Worm (Caenorhabditis elegans) whole organism, young adult: ENCODE data around the gene F18F11.4.

Source experiments
- C06A6.2 ChIP-seq: fragments of 200-800 bp; sonication (Bioruptor generic); conservative IDR thresholded peaks from 2 replicates; pipeline ENCODE4 v1.3.6; 2022; ENCODE audit warnings: missing genetic modification characterization, missing compliant biosample characterization
- F23B12.7 ChIP-seq: sonication (generic microtip); optimal IDR thresholded peaks from 2 replicates; lab custom pipeline; 2017; ENCODE audit warnings: missing genetic modification characterization, mild to moderate bottlenecking, missing compliant biosample characterization, antibody characterized with exemption, moderate library complexity; ENCODE audit not compliant: insufficient read depth
- F37B4.10 ChIP-seq: fragments of 200-800 bp; sonication (Bioruptor generic); IDR thresholded peaks from 2 replicates; pipeline ENCODE4 v1.3.6; 2022; ENCODE audit warnings: missing genetic modification characterization, missing compliant biosample characterization
- F49E8.2 ChIP-seq: sonication (generic microtip); optimal IDR thresholded peaks from 3 replicates; lab custom pipeline; 2017; ENCODE audit warnings: missing genetic modification characterization, mild to moderate bottlenecking, missing compliant biosample characterization, antibody characterized with exemption, moderate library complexity; ENCODE audit not compliant: insufficient read depth
- F52B5.7 ChIP-seq: sonication (generic microtip); optimal IDR thresholded peaks from 2 replicates; lab custom pipeline; 2016; ENCODE audit warnings: mild to moderate bottlenecking, missing genetic modification characterization, missing compliant biosample characterization
- F57A8.1 ChIP-seq: fragments of 200-800 bp; sonication (Bioruptor generic); optimal IDR thresholded peaks from 2 replicates; lab custom pipeline; 2018; ENCODE audit warnings: mild to moderate bottlenecking, missing genetic modification characterization, moderate library complexity, missing compliant biosample characterization
- F57C9.4 ChIP-seq: sonication (generic microtip); optimal IDR thresholded peaks from 2 replicates; lab custom pipeline; 2017; ENCODE audit warnings: mild to moderate bottlenecking, missing genetic modification characterization, missing compliant biosample characterization
- Y53G8AR.9 ChIP-seq: fragments of 200-800 bp; sonication (Bioruptor generic); conservative IDR thresholded peaks from 2 replicates; pipeline ENCODE4 v1.3.6; 2022; ENCODE audit warnings: missing genetic modification reagents, missing genetic modification characterization, missing compliant biosample characterization
- athp-1 ChIP-seq: sonication (generic microtip); optimal IDR thresholded peaks from 2 replicates; lab custom pipeline; 2017; ENCODE audit warnings: mild to moderate bottlenecking, missing genetic modification characterization, missing compliant biosample characterization
- attf-3 ChIP-seq: fragments of 200-800 bp; sonication (Bioruptor generic); conservative IDR thresholded peaks from 2 replicates; pipeline ENCODE4 v1.3.6; 2022; ENCODE audit warnings: missing genetic modification reagents, missing genetic modification characterization, missing compliant biosample characterization
- ceh-100 ChIP-seq: fragments of 200-800 bp; sonication (Bioruptor generic); IDR thresholded peaks from 2 replicates; pipeline ENCODE4 v1.3.6; 2022; ENCODE audit warnings: missing genetic modification reagents, missing genetic modification characterization, missing compliant biosample characterization
- ceh-27 ChIP-seq: fragments of 200-800 bp; sonication (Bioruptor generic); optimal IDR thresholded peaks from 2 replicates; lab custom pipeline; 2018; ENCODE audit warnings: mild to moderate bottlenecking, missing genetic modification characterization, moderate library complexity, missing compliant biosample characterization
- ceh-40 ChIP-seq: fragments of 200-800 bp; sonication (Bioruptor generic); IDR thresholded peaks from 2 replicates; pipeline ENCODE4 v1.3.6; 2022; ENCODE audit warnings: missing genetic modification characterization, missing compliant biosample characterization
- hlh-12 ChIP-seq: sonication (generic microtip); optimal IDR thresholded peaks from 2 replicates; lab custom pipeline; 2016; ENCODE audit warnings: missing genetic modification characterization, missing compliant biosample characterization
- hmg-1.2 ChIP-seq: fragments of 200-800 bp; sonication (Bioruptor generic); IDR thresholded peaks from 2 replicates; pipeline ENCODE4 v1.3.6; 2022; ENCODE audit warnings: missing genetic modification reagents, missing genetic modification characterization, missing compliant biosample characterization
- hrde-1 ChIP-seq: sonication (generic microtip); optimal IDR thresholded peaks from 2 replicates; lab custom pipeline; 2016; ENCODE audit warnings: missing genetic modification characterization, mild to moderate bottlenecking, missing compliant biosample characterization, moderate library complexity, missing genotype, missing genetic modification reagents, borderline replicate concordance
- lin-26 ChIP-seq: fragments of 200-800 bp; sonication (Bioruptor generic); IDR thresholded peaks from 2 replicates; pipeline ENCODE4 v1.3.6; 2022; ENCODE audit warnings: missing genetic modification reagents, missing genetic modification characterization, missing compliant biosample characterization
- lin-35 ChIP-seq, 3 experiments: fragments of 150-350 bp in 2 of 3; sonication (generic microtip) in 1 of 3; optimal IDR thresholded peaks; 2 replicates each; lab custom pipeline; 2014 to 2018; ENCODE audit warnings: missing biosample characterization in 3 of 3, missing genetic modification characterization in 3 of 3, missing genetic modification reagents in 3 of 3
- lin-40 ChIP-seq: sonication (generic microtip); optimal IDR thresholded peaks from 2 replicates; lab custom pipeline; 2016; ENCODE audit warnings: missing genetic modification characterization, mild to moderate bottlenecking, missing compliant biosample characterization, missing genotype, missing genetic modification reagents
- lin-54 ChIP-seq: fragments of 200-800 bp; sonication (Bioruptor generic); optimal IDR thresholded peaks from 2 replicates; lab custom pipeline; 2018; ENCODE audit warnings: mild to moderate bottlenecking, missing genetic modification characterization, missing compliant biosample characterization
- lsl-1 ChIP-seq: fragments of 200-800 bp; sonication (Bioruptor generic); optimal IDR thresholded peaks from 2 replicates; lab custom pipeline; 2018; ENCODE audit warnings: mild to moderate bottlenecking, missing genetic modification characterization, moderate library complexity, missing compliant biosample characterization
- madf-10 ChIP-seq: sonication (generic microtip); optimal IDR thresholded peaks from 2 replicates; lab custom pipeline; 2016; ENCODE audit warnings: mild to moderate bottlenecking, missing genetic modification characterization, missing compliant biosample characterization
- madf-6 ChIP-seq: fragments of 200-800 bp; sonication (Bioruptor generic); IDR thresholded peaks from 2 replicates; pipeline ENCODE4 v1.3.6; 2022; ENCODE audit warnings: missing genetic modification reagents, missing genetic modification characterization, missing compliant biosample characterization
- mes-4 ChIP-seq: sonication (generic microtip); optimal IDR thresholded peaks from 2 replicates; lab custom pipeline; 2016; ENCODE audit warnings: missing genotype, missing genetic modification characterization, missing compliant biosample characterization
- mxl-1 ChIP-seq: sonication (generic microtip); optimal IDR thresholded peaks from 2 replicates; lab custom pipeline; 2016; ENCODE audit warnings: missing genetic modification characterization, missing compliant biosample characterization
- nfyb-1 ChIP-seq: fragments of 200-800 bp; sonication (Bioruptor generic); IDR thresholded peaks from 2 replicates; pipeline ENCODE4 v1.3.6; 2022; ENCODE audit warnings: missing genetic modification reagents, missing genetic modification characterization, missing compliant biosample characterization
- nhr-179 ChIP-seq: sonication (generic microtip); optimal IDR thresholded peaks from 2 replicates; lab custom pipeline; 2016; ENCODE audit warnings: mild to moderate bottlenecking, missing genetic modification characterization, missing compliant biosample characterization
- nhr-27 ChIP-seq: fragments of 200-800 bp; sonication (Bioruptor generic); optimal IDR thresholded peaks from 2 replicates; lab custom pipeline; 2018; ENCODE audit warnings: mild to moderate bottlenecking, missing genetic modification characterization, moderate library complexity, missing compliant biosample characterization
- repo-1 ChIP-seq: sonication (generic microtip); optimal IDR thresholded peaks from 2 replicates; lab custom pipeline; 2017; ENCODE audit warnings: mild to moderate bottlenecking, missing genetic modification characterization, missing compliant biosample characterization
- rpc-1 ChIP-seq, 2 experiments: fragments of 150-350 bp in 1 of 2; sonication (generic microtip) in 1 of 2; optimal IDR thresholded peaks; 2 replicates each; lab custom pipeline; 2014 to 2018; ENCODE audit warnings: missing biosample characterization in 1 of 2, missing genetic modification characterization in 1 of 2, missing genetic modification reagents in 1 of 2, missing genotype in 1 of 2
- sea-2 ChIP-seq: fragments of 200-800 bp; sonication (Bioruptor generic); IDR thresholded peaks from 2 replicates; pipeline ENCODE4 v1.3.6; 2022; ENCODE audit warnings: missing genetic modification characterization, missing compliant biosample characterization
- snpc-1.1 ChIP-seq: sonication (generic microtip); optimal IDR thresholded peaks from 2 replicates; lab custom pipeline; 2017; ENCODE audit warnings: missing genetic modification characterization, mild to moderate bottlenecking, missing compliant biosample characterization, antibody characterized with exemption, moderate library complexity, missing genotype, missing genetic modification reagents; ENCODE audit not compliant: insufficient read depth
- snpc-1.3 ChIP-seq: sonication (generic microtip); optimal IDR thresholded peaks from 2 replicates; lab custom pipeline; 2017; ENCODE audit warnings: missing genetic modification characterization, mild to moderate bottlenecking, missing compliant biosample characterization, antibody characterized with exemption, moderate library complexity, missing genotype, missing genetic modification reagents; ENCODE audit not compliant: insufficient read depth
- somi-1 ChIP-seq: fragments of 200-800 bp; sonication (Bioruptor generic); optimal IDR thresholded peaks from 2 replicates; lab custom pipeline; 2018; ENCODE audit warnings: mild to moderate bottlenecking, missing genetic modification characterization, missing compliant biosample characterization
- sptf-2 ChIP-seq: fragments of 200-800 bp; sonication (Bioruptor generic); optimal IDR thresholded peaks from 2 replicates; lab custom pipeline; 2018; ENCODE audit warnings: mild to moderate bottlenecking, missing genetic modification characterization, missing compliant biosample characterization
- tlf-1 ChIP-seq: fragments of 200-800 bp; sonication (Bioruptor generic); optimal IDR thresholded peaks from 2 replicates; lab custom pipeline; 2018; ENCODE audit warnings: mild to moderate bottlenecking, missing genetic modification characterization, missing compliant biosample characterization
- zim-3 ChIP-seq: sonication (generic microtip); optimal IDR thresholded peaks from 2 replicates; lab custom pipeline; 2017; ENCODE audit warnings: mild to moderate bottlenecking, missing genetic modification characterization, moderate library complexity, missing compliant biosample characterization
- ztf-25 ChIP-seq: fragments of 200-800 bp; sonication (Bioruptor generic); IDR thresholded peaks from 2 replicates; pipeline ENCODE4 v1.3.6; 2022; ENCODE audit warnings: missing genetic modification reagents, missing genetic modification characterization, missing compliant biosample characterization
- ztf-26 ChIP-seq: sonication (generic microtip); optimal IDR thresholded peaks from 2 replicates; lab custom pipeline; 2017; ENCODE audit warnings: missing genetic modification characterization, missing compliant biosample characterization

The F18F11.4 gene

ce11 chrIV:306572-306971, 24.1 kb upstream of the F18F11.4 start:
- 0 out of 2 replicates have a peak, but pooled peaks have one; percentile 18 for TF ChIP-seq ztf-25 (GFP tag; lab: Robert Waterston, UW)
- no peak for TF ChIP-seq athp-1
- no peak for TF ChIP-seq Y53G8AR.9 (GFP tag; lab: Robert Waterston, UW)
- TF ChIP-seq lin-35 (GFP tag; optimal IDR thresholded peaks at IDR 0.05; lab: Kevin White, UChicago), result peak in 1 of 3 experiments; percentile 8
- no peak for TF ChIP-seq hlh-12 (tag; lab: Kevin White, UChicago)
- TF ChIP-seq ceh-27 (GFP tag; lab: Kevin White, UChicago), result peak; percentile 15
- TF ChIP-seq hmg-1.2 (GFP tag; lab: Robert Waterston, UW), result peak; percentile 72; the same call in 1 of the 2 replicates
- TF ChIP-seq, all 124 proteins: peak for 4

- TF ChIP-seq lin-54 (GFP tag; lab: Kevin White, UChicago), result no peak
- TF ChIP-seq snpc-1.3 (tag; lab: Kevin White, UChicago), result no peak
- TF ChIP-seq hmg-1.2 (GFP tag; lab: Robert Waterston, UW), result no peak
- no peak for TF ChIP-seq F57C9.4 (tag; lab: Kevin White, UChicago)
- no peak for TF ChIP-seq madf-6 (GFP tag; lab: Robert Waterston, UW)
- TF ChIP-seq Y53G8AR.9 (GFP tag; lab: Robert Waterston, UW), result no peak
- TF ChIP-seq, all 124 proteins: peak for 0
Observed at ce11 chrIV:307205-307604, 23.4 kb upstream of the F18F11.4 start, which contains the start of gene swt-1. TSS of gene swt-1 (plus strand) at chrIV:307505.

ce11 chrIV:309526-309925, 21.1 kb upstream of the F18F11.4 start:
- TF ChIP-seq hrde-1 (tag; lab: Kevin White, UChicago) (no peak), nhr-27 (tag; lab: Kevin White, UChicago) (no peak), Y53G8AR.9 (GFP tag; lab: Robert Waterston, UW) (no peak), tlf-1 (GFP tag; lab: Kevin White, UChicago) (no peak), C06A6.2 (GFP tag; lab: Robert Waterston, UW) (0 out of 2 replicates have a peak, but pooled peaks have one; percentile 18), snpc-1.1 (tag; lab: Kevin White, UChicago) (no peak), madf-10 (no peak), nhr-179 (no peak), sptf-2 (GFP tag; lab: Kevin White, UChicago) (no peak), F57A8.1 (GFP tag; lab: Kevin White, UChicago) (no peak), mes-4 (tag; lab: Kevin White, UChicago) (no peak), ceh-100 (GFP tag; lab: Robert Waterston, UW) (no peak), ztf-26 (tag; lab: Kevin White, UChicago) (peak; percentile 63), ceh-40 (GFP tag; lab: Robert Waterston, UW) (no peak), F49E8.2 (tag; lab: Kevin White, UChicago) (no peak), somi-1 (GFP tag; lab: Kevin White, UChicago) (peak; percentile 60), lin-40 (tag; lab: Kevin White, UChicago) (peak; percentile 32), attf-3 (GFP tag; lab: Robert Waterston, UW) (no peak), repo-1 (tag; lab: Kevin White, UChicago) (no peak), F23B12.7 (tag; lab: Kevin White, UChicago) (no peak), nfyb-1 (GFP tag; lab: Robert Waterston, UW) (0 out of 2 replicates have a peak, but pooled peaks have one; percentile 29), rpc-1 (optimal IDR thresholded peaks at IDR 0.05; lab: Kevin White, UChicago) (no peak), rpc-1 (tag; optimal IDR thresholded peaks at IDR 0.05; lab: Kevin White, UChicago) (no peak), lsl-1 (GFP tag; lab: Kevin White, UChicago) (no peak), F52B5.7 (tag; lab: Kevin White, UChicago) (no peak), zim-3 (tag; lab: Kevin White, UChicago) (no peak), sea-2 (no peak), lin-26 (GFP tag; lab: Robert Waterston, UW) (no peak), ztf-25 (GFP tag; lab: Robert Waterston, UW) (no peak), mxl-1 (no peak), F37B4.10 (GFP tag; lab: Robert Waterston, UW) (no peak)
